Worm (Caenorhabditis elegans): ENCODE data around the gene T23F2.5.

T23F2.5 gene

DNA sequence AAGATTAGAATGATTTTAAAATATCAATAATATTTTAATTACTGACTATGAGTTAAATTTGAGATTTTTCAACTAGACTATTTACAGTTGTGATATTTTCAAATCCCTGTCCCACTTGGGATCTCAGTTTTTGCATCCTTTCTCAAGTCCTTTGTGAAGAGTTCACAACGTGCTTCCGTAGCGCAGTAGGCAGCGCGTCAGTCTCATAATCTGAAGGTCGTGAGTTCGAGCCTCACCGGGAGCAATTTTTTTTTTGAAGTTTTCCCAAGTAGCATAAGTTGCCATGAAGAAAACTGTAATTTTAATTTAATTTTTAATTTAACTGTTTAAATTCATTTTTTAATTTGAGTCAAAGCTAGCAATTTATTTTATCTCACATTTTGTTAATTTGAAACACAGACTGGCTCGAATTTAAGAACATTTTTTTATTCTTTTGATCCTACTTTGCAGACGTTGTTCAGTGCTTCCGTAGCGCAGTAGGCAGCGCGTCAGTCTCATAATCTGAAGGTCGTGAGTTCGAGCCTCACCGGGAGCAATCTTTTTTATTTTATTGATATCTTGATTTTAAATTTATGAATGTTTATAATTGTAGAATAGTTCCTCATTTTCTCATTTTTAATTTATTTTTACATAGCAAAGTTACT, 31.6 kb downstream of the T23F2.5 start (continued):
- TF ChIP-seq die-1 (tag; optimal IDR thresholded peaks at IDR 0.05), result peak; percentile 73
- TF ChIP-seq ZK185.1 (tag; optimal IDR thresholded peaks at IDR 0.05; ENCODE audit: poor library complexity, severe bottlenecking), result peak; percentile 36
- TF ChIP-seq lin-26 (GFP tag; IDR thresholded peaks at IDR 0.05), result peak; percentile 83
- no peak for TF ChIP-seq akir-1 (GFP tag; optimal IDR thresholded peaks at IDR 0.05)
- peak; percentile 45 for TF ChIP-seq lsy-27 (tag; optimal IDR thresholded peaks at IDR 0.05; ENCODE audit: borderline replicate concordance, insufficient read depth)

DNA sequence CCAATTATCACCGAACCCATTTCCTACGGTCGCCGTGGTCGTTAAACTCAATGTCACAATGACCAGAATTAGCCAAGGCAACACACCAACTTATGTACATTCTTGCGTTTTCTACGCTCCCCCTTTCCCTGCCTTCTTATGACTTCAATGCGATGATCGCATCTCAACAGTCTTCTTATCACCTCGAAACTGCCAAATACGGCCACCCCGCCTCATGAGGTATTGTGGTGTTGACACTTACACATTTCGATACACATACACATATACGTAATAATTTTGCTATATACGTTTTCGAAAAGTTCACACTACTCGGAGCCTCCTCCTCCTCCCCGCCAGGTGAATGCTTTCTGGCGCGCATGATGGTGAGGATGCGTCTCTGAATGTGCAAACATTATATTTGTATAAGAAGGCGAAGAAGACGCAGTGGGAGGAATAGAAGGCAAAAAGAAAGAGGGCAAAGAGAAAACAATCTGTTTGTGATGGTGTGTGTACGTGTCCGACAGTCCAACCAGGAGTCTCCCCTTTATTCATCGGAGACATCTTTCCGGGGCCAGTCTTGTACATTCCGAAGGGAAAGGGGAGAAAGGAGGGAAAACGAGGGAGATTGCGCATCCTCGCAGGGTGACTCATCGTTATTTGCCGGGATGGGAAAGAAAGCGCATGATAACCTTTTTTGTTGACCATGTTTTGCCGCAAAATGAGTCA, 36.9 kb downstream of the T23F2.5 start:
- no peak for TF ChIP-seq nfya-1 (tag; optimal IDR thresholded peaks at IDR 0.05; ENCODE audit: borderline replicate concordance, insufficient read depth)
- TF ChIP-seq ceh-100 (GFP tag; IDR thresholded peaks at IDR 0.05), result no peak
- no peak for TF ChIP-seq xnd-1 (tag; optimal IDR thresholded peaks at IDR 0.05)
- no peak for TF ChIP-seq hlh-12 (tag; optimal IDR thresholded peaks at IDR 0.05)
- peak; percentile 65 for TF ChIP-seq nhr-80 (tag; optimal IDR thresholded peaks at IDR 0.05)
- TF ChIP-seq hmg-1.2 (GFP tag; IDR thresholded peaks at IDR 0.05), result no peak
- no peak for TF ChIP-seq sptf-2 (GFP tag; optimal IDR thresholded peaks at IDR 0.05)
- TF ChIP-seq die-1 (tag; optimal IDR thresholded peaks at IDR 0.05), result no peak
- no peak for TF ChIP-seq sea-2 (GFP tag; IDR thresholded peaks at IDR 0.05)
- TF ChIP-seq snpc-4 (GFP tag; optimal IDR thresholded peaks at IDR 0.05), result no peak
- peak in 1 of 4 experiments; percentile 18 for TF ChIP-seq snpc-4 (tag; optimal IDR thresholded peaks at IDR 0.05)
- peak; percentile 70; the same call in 1 of the 2 replicates for TF ChIP-seq zfh-2 (GFP tag; conservative IDR thresholded peaks at IDR 0.05)
- no peak for TF ChIP-seq ceh-40 (GFP tag; IDR thresholded peaks at IDR 0.05)
- TF ChIP-seq ama-1 (optimal IDR thresholded peaks at IDR 0.05), result no peak
- no peak for TF ChIP-seq ama-1 (GFP tag; optimal IDR thresholded peaks at IDR 0.05)
- TF ChIP-seq ceh-58 (GFP tag; IDR thresholded peaks at IDR 0.05), result no peak
- no peak for TF ChIP-seq ets-4 (GFP tag; optimal IDR thresholded peaks at IDR 0.05)
- TF ChIP-seq dox-1 (GFP tag; IDR thresholded peaks at IDR 0.05), result peak; percentile 18; the same call in 1 of the 2 replicates
- 0 out of 2 replicates have a peak, but pooled peaks have one; percentile 12 for TF ChIP-seq cebp-1 (GFP tag; IDR thresholded peaks at IDR 0.05)
- TF ChIP-seq cebp-1 (tag; optimal IDR thresholded peaks at IDR 0.05), result no peak

DNA sequence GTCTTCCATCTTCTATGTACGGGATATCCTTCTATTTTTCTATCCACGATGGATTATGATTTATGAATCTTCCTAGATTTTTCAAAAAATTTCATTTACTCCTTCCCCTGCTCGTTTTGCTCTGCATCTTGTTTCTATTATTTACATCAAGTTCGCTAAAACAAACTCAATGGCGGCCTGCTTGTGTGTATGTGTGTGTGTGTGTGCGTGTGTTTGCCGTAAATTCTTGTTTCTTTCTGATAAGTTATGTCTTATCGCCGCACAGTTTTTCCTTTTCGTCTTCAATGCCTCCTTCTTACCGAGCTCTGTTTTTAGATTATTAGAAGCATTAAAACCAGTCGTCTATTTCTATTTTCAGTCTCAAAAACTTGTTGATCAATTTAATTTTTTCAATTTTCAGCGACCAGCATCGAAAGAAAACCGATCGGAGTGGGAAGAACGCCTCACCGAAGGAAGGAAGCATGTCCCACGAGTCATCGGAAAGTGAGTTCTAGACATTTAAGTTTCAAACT, 37.6 kb downstream of the T23F2.5 start, which contains the start of gene dlg-1:
Gene dlg-1, plus strand, starts transcription at position 401 of the 512 bp plus-strand sequence.
- no peak for TF ChIP-seq lag-1 (GFP tag; IDR thresholded peaks at IDR 0.05)
- TF ChIP-seq lin-40 (tag; optimal IDR thresholded peaks at IDR 0.05), result no peak
- no peak for TF ChIP-seq ceh-79 (tag; optimal IDR thresholded peaks at IDR 0.05)
- TF ChIP-seq F10E7.11 (tag; optimal IDR thresholded peaks at IDR 0.05), result no peak

DNA sequence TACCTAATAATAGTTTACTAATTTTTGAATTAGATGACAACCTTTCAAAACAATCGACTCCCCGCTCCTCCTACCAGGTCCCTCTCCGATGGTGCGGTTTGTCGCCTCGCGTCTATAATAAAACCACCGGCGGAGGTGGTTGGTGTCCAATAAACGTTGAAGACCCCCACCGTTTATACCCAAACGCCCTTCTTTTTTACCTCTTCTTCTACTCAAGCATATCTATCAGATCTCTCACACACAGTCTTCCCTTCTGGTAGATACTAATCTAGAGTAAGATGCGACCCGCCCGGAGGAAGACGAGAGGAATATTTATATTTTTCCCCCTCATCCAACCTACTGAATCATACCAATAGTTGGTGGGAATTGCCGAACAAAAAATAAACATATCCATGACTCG, 38.1 kb downstream of the T23F2.5 start:
- TF ChIP-seq pha-4 (tag; optimal IDR thresholded peaks at IDR 0.05) (no peak), B0336.3 (GFP tag; IDR thresholded peaks at IDR 0.05) (no peak), B0261.1 (tag; optimal IDR thresholded peaks at IDR 0.05) (no peak), snpc-1.3 (tag; optimal IDR thresholded peaks at IDR 0.05; ENCODE audit: insufficient read depth) (no peak), C17E4.6 (GFP tag; IDR thresholded peaks at IDR 0.05) (no peak), lir-1 (GFP tag; conservative IDR thresholded peaks at IDR 0.05) (no peak), F37B4.10 (GFP tag; IDR thresholded peaks at IDR 0.05) (no peak), tlf-1 (GFP tag; optimal IDR thresholded peaks at IDR 0.05) (no peak), lsy-27 (tag; optimal IDR thresholded peaks at IDR 0.05; ENCODE audit: borderline replicate concordance, insufficient read depth) (no peak), nhr-27 (tag; optimal IDR thresholded peaks at IDR 0.05) (no peak), mes-4 (tag; optimal IDR thresholded peaks at IDR 0.05) (no peak), aptf-3 (GFP tag; IDR thresholded peaks at IDR 0.05) (no peak), let-526 (GFP tag; IDR thresholded peaks at IDR 0.05) (no peak), F49E8.2 (tag; optimal IDR thresholded peaks at IDR 0.05; ENCODE audit: insufficient read depth) (no peak), Y53F4B.3 (GFP tag; IDR thresholded peaks at IDR 0.05) (no peak), tbp1 (GFP tag; optimal IDR thresholded peaks at IDR 0.05) (no peak)
